Worm (Caenorhabditis elegans) whole organism, L2 larva: ENCODE results near the gene chil-10.

Experiments used
- C34F6.9 ChIP-seq: fragments of 150-350 bp; optimal IDR thresholded peaks from 2 replicates; lab custom pipeline; 2014; ENCODE audit warnings: missing biosample characterization, missing genetic modification characterization
- F13H6.1 ChIP-seq: sonication (generic microtip); optimal IDR thresholded peaks from 2 replicates; lab custom pipeline; 2016; ENCODE audit warnings: missing genetic modification characterization, missing compliant biosample characterization
- R02D3.7 ChIP-seq: fragments of 150-350 bp; optimal IDR thresholded peaks from 2 replicates; lab custom pipeline; 2014; ENCODE audit warnings: missing biosample characterization, missing genetic modification characterization
- Y55F3AM.14 ChIP-seq: fragments of 200-800 bp; sonication (Bioruptor generic); optimal IDR thresholded peaks from 2 replicates; lab custom pipeline; 2018; ENCODE audit warnings: mild to moderate bottlenecking, missing genetic modification characterization, missing compliant biosample characterization
- ZK546.5 ChIP-seq: sonication (generic microtip); optimal IDR thresholded peaks from 2 replicates; lab custom pipeline; 2017; ENCODE audit warnings: missing biosample characterization, missing genetic modification characterization
- alr-1 ChIP-seq: fragments of 150-350 bp; optimal IDR thresholded peaks from 2 replicates; lab custom pipeline; 2014; ENCODE audit warnings: missing biosample characterization, missing genetic modification characterization
- aly-2 ChIP-seq: fragments of 150-350 bp; optimal IDR thresholded peaks from 2 replicates; lab custom pipeline; 2014; ENCODE audit warnings: missing biosample characterization, missing genetic modification characterization
- ama-1 ChIP-seq: fragments of 150-350 bp; optimal IDR thresholded peaks from 2 replicates; lab custom pipeline; 2018; ENCODE audit warnings: inconsistent platforms
- blmp-1 ChIP-seq: sonication (generic microtip); optimal IDR thresholded peaks from 2 replicates; lab custom pipeline; 2017; ENCODE audit warnings: missing genetic modification characterization, mild to moderate bottlenecking, missing compliant biosample characterization, antibody characterized with exemption, moderate library complexity; ENCODE audit not compliant: insufficient read depth
- ceh-16 ChIP-seq: fragments of 150-350 bp; optimal IDR thresholded peaks from 2 replicates; lab custom pipeline; 2014; ENCODE audit warnings: missing biosample characterization, missing genetic modification characterization
- ceh-82 ChIP-seq: fragments of 150-350 bp; optimal IDR thresholded peaks from 2 replicates; lab custom pipeline; 2014; ENCODE audit warnings: missing biosample characterization, missing genetic modification characterization
- crh-2 ChIP-seq: sonication (generic microtip); optimal IDR thresholded peaks from 2 replicates; lab custom pipeline; 2017; ENCODE audit warnings: missing biosample characterization, missing genetic modification characterization
- dmd-4 ChIP-seq: sonication (generic microtip); optimal IDR thresholded peaks from 2 replicates; lab custom pipeline; 2017; ENCODE audit warnings: missing biosample characterization, missing genetic modification characterization
- egl-27 ChIP-seq: sonication (generic microtip); optimal IDR thresholded peaks from 3 replicates; lab custom pipeline; 2017; ENCODE audit warnings: missing biosample characterization, missing genetic modification reagents, missing genetic modification characterization
- elt-1 ChIP-seq: fragments of 150-350 bp; optimal IDR thresholded peaks from 2 replicates; lab custom pipeline; 2014; ENCODE audit warnings: missing biosample characterization, missing genetic modification characterization
- elt-3 ChIP-seq: sonication (generic microtip); optimal IDR thresholded peaks from 2 replicates; lab custom pipeline; 2017; ENCODE audit warnings: missing biosample characterization, missing genetic modification characterization
- fos-1 ChIP-seq: fragments of 150-350 bp; optimal IDR thresholded peaks from 2 replicates; lab custom pipeline; 2014; ENCODE audit warnings: missing biosample characterization, missing genetic modification characterization
- gmeb-1 ChIP-seq: fragments of 150-350 bp; optimal IDR thresholded peaks from 2 replicates; lab custom pipeline; 2014; ENCODE audit warnings: missing biosample characterization, missing genetic modification characterization
- lin-11 ChIP-seq: fragments of 150-350 bp; sonication (generic microtip); optimal IDR thresholded peaks from 2 replicates; lab custom pipeline; 2014; ENCODE audit warnings: missing biosample characterization, missing genetic modification characterization, inconsistent platforms, mixed read lengths
- lin-13 ChIP-seq: fragments of 150-350 bp; optimal IDR thresholded peaks from 2 replicates; lab custom pipeline; 2014; ENCODE audit warnings: missing biosample characterization, missing genetic modification reagents, missing genetic modification characterization
- lin-39 ChIP-seq: fragments of 150-350 bp; optimal IDR thresholded peaks from 2 replicates; lab custom pipeline; 2014; ENCODE audit warnings: missing biosample characterization, missing genetic modification reagents, missing genetic modification characterization
- lsy-2 ChIP-seq, 2 experiments: fragments of 150-350 bp in 1 of 2; sonication (generic microtip) in 1 of 2; optimal IDR thresholded peaks; 2 replicates each; lab custom pipeline; 2014 to 2017; ENCODE audit warnings: missing biosample characterization in 2 of 2, missing genetic modification characterization in 2 of 2
- mab-5 ChIP-seq: fragments of 150-350 bp; optimal IDR thresholded peaks from 2 replicates; lab custom pipeline; 2014; ENCODE audit warnings: missing biosample characterization, missing genetic modification characterization
- mbf-1 ChIP-seq: sonication (generic microtip); optimal IDR thresholded peaks from 2 replicates; lab custom pipeline; 2017; ENCODE audit warnings: missing biosample characterization, missing genetic modification characterization
- mdl-1 ChIP-seq, 2 experiments: fragments of 150-350 bp in 1 of 2; sonication (generic microtip) in 1 of 2; optimal IDR thresholded peaks; 2 replicates each; lab custom pipeline; 2017; ENCODE audit warnings: missing biosample characterization in 2 of 2, missing genetic modification characterization in 2 of 2
- nhr-10 ChIP-seq: sonication (generic microtip); optimal IDR thresholded peaks from 2 replicates; lab custom pipeline; 2017; ENCODE audit warnings: missing biosample characterization, missing genetic modification characterization
- nhr-11 ChIP-seq: fragments of 150-350 bp; optimal IDR thresholded peaks from 2 replicates; lab custom pipeline; 2014; ENCODE audit warnings: missing biosample characterization, missing genetic modification characterization
- nhr-12 ChIP-seq: fragments of 150-350 bp; optimal IDR thresholded peaks from 2 replicates; lab custom pipeline; 2014; ENCODE audit warnings: missing biosample characterization, missing genetic modification characterization
- nhr-129 ChIP-seq: fragments of 150-350 bp; optimal IDR thresholded peaks from 2 replicates; lab custom pipeline; 2014; ENCODE audit warnings: missing biosample characterization, missing genetic modification characterization
- nhr-21 ChIP-seq: fragments of 150-350 bp; optimal IDR thresholded peaks from 2 replicates; lab custom pipeline; 2014; ENCODE audit warnings: missing biosample characterization, missing genetic modification characterization
- nhr-23 ChIP-seq: fragments of 150-350 bp; optimal IDR thresholded peaks from 2 replicates; lab custom pipeline; 2014; ENCODE audit warnings: missing biosample characterization, missing genetic modification reagents, missing genetic modification characterization
- nhr-237 ChIP-seq: fragments of 150-350 bp; optimal IDR thresholded peaks from 2 replicates; lab custom pipeline; 2014; ENCODE audit warnings: missing biosample characterization, missing genetic modification characterization
- nhr-25 ChIP-seq: fragments of 150-350 bp; sonication (generic microtip); optimal IDR thresholded peaks from 3 replicates; lab custom pipeline; 2014; ENCODE audit warnings: missing biosample characterization, missing genetic modification characterization
- nhr-6 ChIP-seq: fragments of 150-350 bp; optimal IDR thresholded peaks from 2 replicates; lab custom pipeline; 2014; ENCODE audit warnings: missing biosample characterization, missing genetic modification characterization
- nhr-77 ChIP-seq: fragments of 150-350 bp; optimal IDR thresholded peaks from 2 replicates; lab custom pipeline; 2014; ENCODE audit warnings: missing biosample characterization, missing genetic modification characterization
- peb-1 ChIP-seq: fragments of 150-350 bp; optimal IDR thresholded peaks from 2 replicates; lab custom pipeline; 2014; ENCODE audit warnings: missing biosample characterization, missing genetic modification characterization
- sem-4 ChIP-seq: fragments of 150-350 bp; optimal IDR thresholded peaks from 2 replicates; lab custom pipeline; 2014; ENCODE audit warnings: missing biosample characterization, missing genetic modification reagents, missing genetic modification characterization
- skn-1 ChIP-seq: sonication (generic microtip); optimal IDR thresholded peaks from 2 replicates; lab custom pipeline; 2017; ENCODE audit warnings: missing biosample characterization, missing genetic modification characterization
- sma-3 ChIP-seq: sonication (generic microtip); optimal IDR thresholded peaks from 2 replicates; lab custom pipeline; 2016; ENCODE audit warnings: missing genetic modification reagents, missing genetic modification characterization, missing compliant biosample characterization
- sma-9 ChIP-seq, 2 experiments: fragments of 150-350 bp in 1 of 2; sonication (generic microtip) in 1 of 2; optimal IDR thresholded peaks; 2 replicates each; lab custom pipeline; 2014 to 2016; ENCODE audit warnings: missing genetic modification characterization in 2 of 2, mild to moderate bottlenecking in 1 of 2, missing biosample characterization in 1 of 2, missing compliant biosample characterization in 1 of 2, missing genetic modification reagents in 1 of 2, moderate library complexity in 1 of 2
- snpc-4 ChIP-seq: fragments of 150-350 bp; optimal IDR thresholded peaks from 2 replicates; lab custom pipeline; 2014; ENCODE audit warnings: missing biosample characterization, missing genetic modification characterization
- unc-39 ChIP-seq: fragments of 150-350 bp; optimal IDR thresholded peaks from 2 replicates; lab custom pipeline; 2014; ENCODE audit warnings: missing biosample characterization, missing genetic modification characterization
- unc-55 ChIP-seq: fragments of 150-350 bp; sonication (generic microtip); optimal IDR thresholded peaks from 3 replicates; lab custom pipeline; 2014; ENCODE audit warnings: missing biosample characterization, missing genetic modification reagents, missing genetic modification characterization
- unc-62 ChIP-seq: fragments of 150-350 bp; optimal IDR thresholded peaks from 2 replicates; lab custom pipeline; 2014; ENCODE audit warnings: missing biosample characterization, missing genetic modification reagents, missing genetic modification characterization
- zag-1 ChIP-seq: fragments of 150-350 bp; optimal IDR thresholded peaks from 2 replicates; lab custom pipeline; 2014; ENCODE audit warnings: missing biosample characterization, missing genetic modification characterization
- ztf-1 ChIP-seq: fragments of 200-800 bp; sonication (Bioruptor generic); conservative IDR thresholded peaks from 2 replicates; pipeline ENCODE4 v1.3.6; 2022; ENCODE audit warnings: missing genetic modification characterization, missing compliant biosample characterization
- ztf-11 ChIP-seq: sonication (generic microtip); optimal IDR thresholded peaks from 2 replicates; lab custom pipeline; 2017; ENCODE audit warnings: missing biosample characterization, missing genetic modification characterization
- ztf-4 ChIP-seq: fragments of 150-350 bp; optimal IDR thresholded peaks from 2 replicates; lab custom pipeline; 2014; ENCODE audit warnings: missing biosample characterization, missing genetic modification characterization

chil-10 gene

ce11 chrX:949466-949865, 8.2 kb upstream of the chil-10 start:
- TF ChIP-seq ztf-11 (tag; lab: Kevin White, UChicago) (peak; percentile 44), alr-1 (tag; lab: Kevin White, UChicago) (no peak), elt-3 (tag; lab: Kevin White, UChicago) (no peak), zag-1 (tag; lab: Kevin White, UChicago) (peak; percentile 97), nhr-21 (peak; percentile 87), unc-39 (tag; lab: Kevin White, UChicago) (peak; percentile 58), ceh-82 (tag; lab: Kevin White, UChicago) (no peak), nhr-23 (tag; lab: Kevin White, UChicago) (no peak), sem-4 (peak; percentile 94), unc-55 (GFP tag; lab: Kevin White, UChicago) (peak; percentile 99), snpc-4 (tag; lab: Kevin White, UChicago) (peak; percentile 74), mab-5 (tag; lab: Kevin White, UChicago) (peak; percentile 96), R02D3.7 (tag; lab: Kevin White, UChicago) (no peak), ama-1 (lab: Kevin White, UChicago) (no peak), dmd-4 (tag; lab: Kevin White, UChicago) (no peak), crh-2 (peak; percentile 85), fos-1 (tag; lab: Kevin White, UChicago) (peak; percentile 84), lin-11 (peak; percentile 83), nhr-237 (tag; lab: Kevin White, UChicago) (no peak), egl-27 (peak; percentile 94), nhr-6 (tag; lab: Kevin White, UChicago) (peak; percentile 93), gmeb-1 (tag; lab: Kevin White, UChicago) (peak; percentile 64), ztf-4 (tag; lab: Kevin White, UChicago) (peak; percentile 83), nhr-11 (tag; lab: Kevin White, UChicago) (no peak), Y55F3AM.14 (peak; percentile 91), mdl-1 (tag; optimal IDR thresholded peaks at IDR 0.05; lab: Kevin White, UChicago) (peak in 1 of 2 experiments; percentile 82), mbf-1 (tag; lab: Kevin White, UChicago) (no peak), nhr-12 (tag; lab: Kevin White, UChicago) (no peak), ceh-16 (tag; lab: Kevin White, UChicago) (peak; percentile 84), sma-3 (GFP tag; lab: Kevin White, UChicago) (peak; percentile 78), sma-9 (GFP tag; optimal IDR thresholded peaks at IDR 0.05; lab: Kevin White, UChicago) (peak; percentile 95), sma-9 (tag; optimal IDR thresholded peaks at IDR 0.05; lab: Kevin White, UChicago) (no peak), blmp-1 (peak; percentile 57), ZK546.5 (tag; lab: Kevin White, UChicago) (peak; percentile 13), lin-39 (tag; lab: Kevin White, UChicago) (peak; percentile 71), nhr-10 (tag; lab: Kevin White, UChicago) (peak; percentile 58), peb-1 (tag; lab: Kevin White, UChicago) (no peak), elt-1 (tag; lab: Kevin White, UChicago) (no peak), skn-1 (tag; lab: Kevin White, UChicago) (peak; percentile 54), F13H6.1 (tag; lab: Kevin White, UChicago) (peak; percentile 96), C34F6.9 (tag; lab: Kevin White, UChicago) (peak; percentile 98), nhr-129 (tag; lab: Kevin White, UChicago) (peak; percentile 98), aly-2 (peak; percentile 73), nhr-25 (tag; lab: Kevin White, UChicago) (peak; percentile 75), lsy-2 (tag; optimal IDR thresholded peaks at IDR 0.05; lab: Kevin White, UChicago) (peak; percentile 77 to 90), unc-62 (GFP tag; lab: Kevin White, UChicago) (peak; percentile 51), ztf-1 (GFP tag; lab: Robert Waterston, UW) (no peak), lin-13 (peak; percentile 91), nhr-77 (no peak)
